Worm (Caenorhabditis elegans): Measurements from ENCODE around the gene cash-1.

The cash-1 gene

ce11 chrV:10387412-10387811 is 25.4 kb downstream of the cash-1 start:
- no peak for TF ChIP-seq ZK546.5 (tag; optimal IDR thresholded peaks at IDR 0.05)
- peak; percentile 24 for TF ChIP-seq nhr-23 (tag; optimal IDR thresholded peaks at IDR 0.05)
- no peak for TF ChIP-seq nhr-237 (tag; optimal IDR thresholded peaks at IDR 0.05)
- TF ChIP-seq nhr-76 (tag; optimal IDR thresholded peaks at IDR 0.05): no peak
- TF ChIP-seq elt-3 (tag; optimal IDR thresholded peaks at IDR 0.05): peak in 1 of 3 experiments; percentile 35
- TF ChIP-seq tbx-2 (tag; optimal IDR thresholded peaks at IDR 0.05): no peak
- TF ChIP-seq ceh-28 (tag; optimal IDR thresholded peaks at IDR 0.05): no peak
- TF ChIP-seq lin-15B (tag; optimal IDR thresholded peaks at IDR 0.05): no peak
- TF ChIP-seq fkh-2 (tag; optimal IDR thresholded peaks at IDR 0.05): no peak
- no peak for TF ChIP-seq ztf-11 (tag; optimal IDR thresholded peaks at IDR 0.05)
- TF ChIP-seq hmg-11 (tag; optimal IDR thresholded peaks at IDR 0.05): no peak
- no peak for TF ChIP-seq sea-2 (GFP tag; optimal IDR thresholded peaks at IDR 0.05)
- no peak for TF ChIP-seq ceh-16 (tag; optimal IDR thresholded peaks at IDR 0.05)
- TF ChIP-seq egl-27 (tag; optimal IDR thresholded peaks at IDR 0.05): no peak
- TF ChIP-seq nhr-43 (tag; optimal IDR thresholded peaks at IDR 0.05; ENCODE audit: poor library complexity, severe bottlenecking): no peak
- TF ChIP-seq nhr-25 (tag; optimal IDR thresholded peaks at IDR 0.05): peak; percentile 24
- no peak for TF ChIP-seq fos-1 (tag; optimal IDR thresholded peaks at IDR 0.05)
- no peak for TF ChIP-seq ceh-9 (tag; optimal IDR thresholded peaks at IDR 0.05)
- no peak for TF ChIP-seq eor-1 (tag; optimal IDR thresholded peaks at IDR 0.05)
- no peak for TF ChIP-seq ztf-4 (tag; optimal IDR thresholded peaks at IDR 0.05)
- no peak for TF ChIP-seq mml-1 (tag; optimal IDR thresholded peaks at IDR 0.05)
- no peak for TF ChIP-seq egl-5 (tag; optimal IDR thresholded peaks at IDR 0.05)
- no peak for TF ChIP-seq elt-2 (tag; optimal IDR thresholded peaks at IDR 0.05)

- TF ChIP-seq nhr-77 (tag; optimal IDR thresholded peaks at IDR 0.05): no peak
- TF ChIP-seq zag-1 (tag; optimal IDR thresholded peaks at IDR 0.05): no peak
- no peak for TF ChIP-seq jun-1 (tag; optimal IDR thresholded peaks at IDR 0.05)
- no peak for TF ChIP-seq ama-1 (optimal IDR thresholded peaks at IDR 0.05)
- TF ChIP-seq nhr-67 (tag; optimal IDR thresholded peaks at IDR 0.05): no peak
- TF ChIP-seq nhr-28 (tag; optimal IDR thresholded peaks at IDR 0.05): no peak
- TF ChIP-seq nhr-43 (tag; optimal IDR thresholded peaks at IDR 0.05; ENCODE audit: poor library complexity, severe bottlenecking): no peak
- no peak for TF ChIP-seq lin-15B (tag; optimal IDR thresholded peaks at IDR 0.05)
- no peak for TF ChIP-seq mdl-1 (tag; optimal IDR thresholded peaks at IDR 0.05)
- no peak for TF ChIP-seq nhr-12 (tag; optimal IDR thresholded peaks at IDR 0.05)
- TF ChIP-seq mml-1 (tag; optimal IDR thresholded peaks at IDR 0.05): no peak
Measured at ce11 chrV:10388318-10388717, 26.3 kb downstream of the cash-1 start, which contains the start of gene AC3.5. Gene AC3.5, plus strand, starts transcription at chrV:10388527.

DNA sequence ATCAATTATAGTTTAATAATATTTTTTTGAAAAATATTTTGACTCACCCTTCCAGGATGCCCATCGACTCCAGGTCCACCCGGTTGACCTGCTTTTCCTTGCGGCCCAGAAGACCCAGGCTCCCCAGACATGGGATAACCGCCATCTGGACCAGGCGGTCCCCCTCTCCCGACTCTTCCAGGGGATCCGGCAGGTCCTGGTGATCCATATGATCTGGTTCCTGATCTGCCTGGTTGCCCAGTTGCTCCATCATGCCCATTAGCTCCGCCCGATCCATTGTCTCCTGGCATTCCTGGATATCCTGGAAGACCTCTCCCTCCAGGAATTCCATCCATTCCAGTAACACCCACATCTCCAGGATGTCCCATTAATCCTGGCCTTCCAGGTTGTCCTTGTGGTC is 31.6 kb downstream of the cash-1 start:
- TF ChIP-seq elt-2 (tag; optimal IDR thresholded peaks at IDR 0.05) (no peak), nhr-237 (tag; optimal IDR thresholded peaks at IDR 0.05) (no peak), aly-2 (tag; optimal IDR thresholded peaks at IDR 0.05) (no peak), tbx-2 (tag; optimal IDR thresholded peaks at IDR 0.05) (no peak), egl-5 (tag; optimal IDR thresholded peaks at IDR 0.05) (no peak), ceh-28 (tag; optimal IDR thresholded peaks at IDR 0.05) (no peak), zag-1 (tag; optimal IDR thresholded peaks at IDR 0.05) (no peak), elt-3 (tag; optimal IDR thresholded peaks at IDR 0.05) (no peak), nhr-76 (tag; optimal IDR thresholded peaks at IDR 0.05) (no peak), jun-1 (tag; optimal IDR thresholded peaks at IDR 0.05) (no peak), skn-1 (tag; optimal IDR thresholded peaks at IDR 0.05) (no peak)

ce11 chrV:10395173-10395766 is 33.2 kb downstream of the cash-1 start, which contains the start of the genes col-151 and ugt-1:
Gene col-151, minus strand, starts transcription at chrV:10395223.
Gene ugt-1, plus strand, starts transcription at chrV:10395663.
- TF ChIP-seq elt-2 (tag; optimal IDR thresholded peaks at IDR 0.05) (peak; percentile 53), ZK546.5 (tag; optimal IDR thresholded peaks at IDR 0.05) (no peak), nhr-43 (tag; optimal IDR thresholded peaks at IDR 0.05; ENCODE audit: poor library complexity, severe bottlenecking) (no peak), snpc-4 (tag; optimal IDR thresholded peaks at IDR 0.05) (no peak), jun-1 (tag; optimal IDR thresholded peaks at IDR 0.05) (no peak), lsy-12 (tag; optimal IDR thresholded peaks at IDR 0.05) (no peak), ztf-4 (tag; optimal IDR thresholded peaks at IDR 0.05) (no peak), unc-39 (tag; optimal IDR thresholded peaks at IDR 0.05) (no peak), zag-1 (tag; optimal IDR thresholded peaks at IDR 0.05) (no peak), daf-12 (tag; optimal IDR thresholded peaks at IDR 0.05) (no peak), unc-62 (GFP tag; optimal IDR thresholded peaks at IDR 0.05) (no peak), ceh-28 (tag; optimal IDR thresholded peaks at IDR 0.05) (no peak), pha-4 (tag; optimal IDR thresholded peaks at IDR 0.05) (no peak), pqm-1 (tag; optimal IDR thresholded peaks at IDR 0.05) (peak; percentile 59), ceh-9 (tag; optimal IDR thresholded peaks at IDR 0.05) (no peak)

Data from whole organism, L3 larva.